Worm (Caenorhabditis elegans) whole organism, L1 larva: Measurements from ENCODE around the gene C35B1.4.
A peak's percentile ranks its signal among the peaks of the same experiment; 100 is the strongest.

Source experiments
- C04F5.9 ChIP-seq: sonication (generic microtip); optimal IDR thresholded peaks from 2 replicates; lab custom pipeline; 2016; ENCODE audit warnings: missing genetic modification characterization, missing compliant biosample characterization
- C34B4.2 ChIP-seq: sonication (generic microtip); optimal IDR thresholded peaks from 2 replicates; lab custom pipeline; 2017; ENCODE audit warnings: mild to moderate bottlenecking, missing genetic modification characterization, missing compliant biosample characterization
- Y116A8C.19 ChIP-seq: sonication (generic microtip); optimal IDR thresholded peaks from 2 replicates; lab custom pipeline; 2016; ENCODE audit warnings: missing compliant biosample characterization, missing genetic modification characterization, borderline replicate concordance
- aha-1 ChIP-seq: fragments of 150-350 bp; optimal IDR thresholded peaks from 2 replicates; lab custom pipeline; 2014; ENCODE audit warnings: missing biosample characterization, missing genetic modification characterization
- alr-1 ChIP-seq: fragments of 200-800 bp; sonication (Bioruptor generic); optimal IDR thresholded peaks from 2 replicates; lab custom pipeline; 2018; ENCODE audit warnings: borderline replicate concordance, mild to moderate bottlenecking, missing genetic modification characterization, missing compliant biosample characterization
- aly-2 ChIP-seq: fragments of 150-350 bp; optimal IDR thresholded peaks from 2 replicates; lab custom pipeline; 2014; ENCODE audit warnings: missing biosample characterization, missing genetic modification characterization
- blmp-1 ChIP-seq: fragments of 150-350 bp; optimal IDR thresholded peaks from 2 replicates; lab custom pipeline; 2014; ENCODE audit warnings: missing biosample characterization, missing genetic modification characterization
- ceh-82 ChIP-seq, 3 experiments: fragments of 150-350 bp in 1 of 3; sonication (generic microtip) in 2 of 3; optimal IDR thresholded peaks; 2 replicates each; lab custom pipeline; 2014 to 2017; ENCODE audit warnings: missing biosample characterization in 3 of 3, missing genetic modification characterization in 3 of 3
- ceh-88 ChIP-seq: fragments of 200-800 bp; sonication (Bioruptor generic); IDR thresholded peaks from 2 replicates; pipeline ENCODE4 v1.3.6; 2022; ENCODE audit warnings: missing genetic modification characterization, missing compliant biosample characterization
- ceh-90 ChIP-seq: sonication (generic microtip); optimal IDR thresholded peaks from 2 replicates; lab custom pipeline; 2016; ENCODE audit warnings: missing genetic modification characterization, missing compliant biosample characterization
- ces-1 ChIP-seq: fragments of 150-350 bp; optimal IDR thresholded peaks from 2 replicates; lab custom pipeline; 2014; ENCODE audit warnings: missing biosample characterization, missing genetic modification reagents, missing genetic modification characterization
- dpl-1 ChIP-seq, 3 experiments: fragments of 150-350 bp in 2 of 3; sonication (generic microtip) in 1 of 3; optimal IDR thresholded peaks; 2 replicates each; lab custom pipeline; 2014 to 2017; ENCODE audit warnings: missing biosample characterization in 3 of 3, missing genetic modification characterization in 3 of 3, missing genetic modification reagents in 3 of 3
- efl-3 ChIP-seq: fragments of 200-800 bp; sonication (Bioruptor generic); optimal IDR thresholded peaks from 2 replicates; lab custom pipeline; 2018; ENCODE audit warnings: mild to moderate bottlenecking, missing genetic modification characterization, missing compliant biosample characterization
- egl-13 ChIP-seq: sonication (generic microtip); optimal IDR thresholded peaks from 2 replicates; lab custom pipeline; 2016; ENCODE audit warnings: missing genotype, missing genetic modification reagents, missing genetic modification characterization, missing compliant biosample characterization
- egl-27 ChIP-seq, 2 experiments: fragments of 150-350 bp in 1 of 2; sonication (generic microtip); optimal IDR thresholded peaks; 3 replicates each; lab custom pipeline; 2017 to 2018; ENCODE audit warnings: missing biosample characterization in 2 of 2, missing genetic modification characterization in 2 of 2, missing genetic modification reagents in 2 of 2
- elt-2 ChIP-seq: sonication (generic microtip); optimal IDR thresholded peaks from 2 replicates; lab custom pipeline; 2016; ENCODE audit warnings: missing genetic modification characterization, mild to moderate bottlenecking, inconsistent platforms, missing compliant biosample characterization, missing genetic modification reagents
- elt-3 ChIP-seq, 6 experiments: fragments of 150-350 bp in 1 of 6; sonication (generic microtip); optimal IDR thresholded peaks; 2 replicates each; lab custom pipeline; 2017 to 2018; ENCODE audit warnings: missing biosample characterization in 6 of 6, missing genetic modification characterization in 6 of 6, inconsistent platforms in 1 of 6
- ets-5 ChIP-seq: fragments of 200-800 bp; sonication (Bioruptor generic); IDR thresholded peaks from 2 replicates; pipeline ENCODE4 v1.3.6; 2022; ENCODE audit warnings: missing genetic modification characterization, missing compliant biosample characterization
- fkh-8 ChIP-seq: sonication (generic microtip); optimal IDR thresholded peaks from 2 replicates; lab custom pipeline; 2016; ENCODE audit warnings: mild to moderate bottlenecking, missing genetic modification characterization, missing compliant biosample characterization
- grh-1 ChIP-seq: fragments of 200-800 bp; sonication (Bioruptor generic); IDR thresholded peaks from 2 replicates; pipeline ENCODE4 v1.3.6; 2022; ENCODE audit warnings: missing genetic modification reagents, missing genetic modification characterization, missing compliant biosample characterization
- hlh-4 ChIP-seq: sonication (generic microtip); optimal IDR thresholded peaks from 2 replicates; lab custom pipeline; 2016; ENCODE audit warnings: mild to moderate bottlenecking, missing genetic modification characterization, missing compliant biosample characterization
- jun-1 ChIP-seq: fragments of 150-350 bp; optimal IDR thresholded peaks from 2 replicates; lab custom pipeline; 2014; ENCODE audit warnings: missing biosample characterization, missing genetic modification reagents, missing genetic modification characterization
- lin-13 ChIP-seq: fragments of 150-350 bp; optimal IDR thresholded peaks from 2 replicates; lab custom pipeline; 2014; ENCODE audit warnings: missing biosample characterization, missing genetic modification reagents, missing genetic modification characterization
- lin-14 ChIP-seq: fragments of 200-800 bp; sonication (Bioruptor generic); optimal IDR thresholded peaks from 2 replicates; lab custom pipeline; 2018; ENCODE audit warnings: mild to moderate bottlenecking, missing genetic modification characterization, moderate library complexity, missing compliant biosample characterization
- lin-15B ChIP-seq: fragments of 150-350 bp; sonication (generic microtip); optimal IDR thresholded peaks from 3 replicates; lab custom pipeline; 2014; ENCODE audit warnings: missing biosample characterization, missing genetic modification characterization
- lin-35 ChIP-seq, 2 experiments: fragments of 150-350 bp; optimal IDR thresholded peaks; 2 replicates each; lab custom pipeline; 2014; ENCODE audit warnings: missing biosample characterization in 2 of 2, missing genetic modification characterization in 2 of 2, missing genetic modification reagents in 2 of 2
- lin-39 ChIP-seq: fragments of 150-350 bp; optimal IDR thresholded peaks from 2 replicates; lab custom pipeline; 2014; ENCODE audit warnings: missing biosample characterization, missing genetic modification reagents, missing genetic modification characterization
- lsy-2 ChIP-seq, 2 experiments: fragments of 150-350 bp; optimal IDR thresholded peaks; 2 replicates each; lab custom pipeline; 2014; ENCODE audit warnings: missing biosample characterization in 2 of 2, missing genetic modification characterization in 2 of 2
- mdl-1 ChIP-seq, 2 experiments: fragments of 150-350 bp; optimal IDR thresholded peaks; 2 replicates each; lab custom pipeline; 2014 to 2017; ENCODE audit warnings: missing biosample characterization in 2 of 2, missing genetic modification characterization in 2 of 2, inconsistent platforms in 1 of 2
- mef-2 ChIP-seq: fragments of 150-350 bp; optimal IDR thresholded peaks from 2 replicates; lab custom pipeline; 2014; ENCODE audit warnings: missing biosample characterization, missing genetic modification characterization
- mep-1 ChIP-seq: fragments of 150-350 bp; optimal IDR thresholded peaks from 2 replicates; lab custom pipeline; 2014; ENCODE audit warnings: missing biosample characterization, missing genetic modification characterization
- nhr-19 ChIP-seq: fragments of 200-800 bp; sonication (Bioruptor generic); conservative IDR thresholded peaks from 2 replicates; pipeline ENCODE4 v1.3.6; 2022; ENCODE audit warnings: missing genetic modification characterization, missing compliant biosample characterization
- nhr-20 ChIP-seq: sonication (generic microtip); optimal IDR thresholded peaks from 2 replicates; lab custom pipeline; 2016; ENCODE audit warnings: mild to moderate bottlenecking, missing genetic modification characterization, missing compliant biosample characterization
- nhr-28 ChIP-seq: fragments of 150-350 bp; optimal IDR thresholded peaks from 2 replicates; lab custom pipeline; 2014; ENCODE audit warnings: missing biosample characterization, missing genetic modification characterization
- nhr-77 ChIP-seq: fragments of 150-350 bp; optimal IDR thresholded peaks from 2 replicates; lab custom pipeline; 2014; ENCODE audit warnings: missing biosample characterization, missing genetic modification characterization
- nhr-90 ChIP-seq: sonication (generic microtip); optimal IDR thresholded peaks from 2 replicates; lab custom pipeline; 2016; ENCODE audit warnings: mild to moderate bottlenecking, missing genetic modification characterization, missing compliant biosample characterization; ENCODE audit not compliant: poor library complexity
- pag-3 ChIP-seq: sonication (generic microtip); optimal IDR thresholded peaks from 2 replicates; lab custom pipeline; 2017; ENCODE audit warnings: missing genetic modification characterization, mild to moderate bottlenecking, missing compliant biosample characterization, antibody characterized with exemption, borderline replicate concordance; ENCODE audit not compliant: insufficient read depth
- pqm-1 ChIP-seq: sonication (generic microtip); optimal IDR thresholded peaks from 3 replicates; lab custom pipeline; 2017; ENCODE audit warnings: missing biosample characterization, missing genetic modification characterization
- rnt-1 ChIP-seq: sonication (generic microtip); optimal IDR thresholded peaks from 2 replicates; lab custom pipeline; 2016; ENCODE audit warnings: mild to moderate bottlenecking, missing genetic modification characterization, moderate library complexity, missing compliant biosample characterization
- skn-1 ChIP-seq: fragments of 150-350 bp; optimal IDR thresholded peaks from 2 replicates; lab custom pipeline; 2014; ENCODE audit warnings: missing biosample characterization, missing genetic modification characterization
- snu-23 ChIP-seq: sonication (generic microtip); optimal IDR thresholded peaks from 2 replicates; lab custom pipeline; 2016; ENCODE audit warnings: missing genetic modification characterization, missing compliant biosample characterization
- sptf-1 ChIP-seq: fragments of 150-350 bp; optimal IDR thresholded peaks from 2 replicates; lab custom pipeline; 2014; ENCODE audit warnings: missing biosample characterization, missing genetic modification characterization
- sup-37 ChIP-seq: fragments of 200-800 bp; sonication (Bioruptor generic); optimal IDR thresholded peaks from 2 replicates; lab custom pipeline; 2018; ENCODE audit warnings: mild to moderate bottlenecking, missing genetic modification characterization, missing compliant biosample characterization
- swsn-7 ChIP-seq: sonication (generic microtip); optimal IDR thresholded peaks from 2 replicates; lab custom pipeline; 2016; ENCODE audit warnings: missing genetic modification characterization, missing compliant biosample characterization
- unc-130 ChIP-seq: fragments of 150-350 bp; optimal IDR thresholded peaks from 2 replicates; lab custom pipeline; 2017; ENCODE audit warnings: missing biosample characterization, missing genetic modification characterization, inconsistent platforms
- unc-30 ChIP-seq: sonication (generic microtip); optimal IDR thresholded peaks from 2 replicates; lab custom pipeline; 2017; ENCODE audit warnings: missing biosample characterization, missing genetic modification characterization
- unc-62 ChIP-seq: fragments of 150-350 bp; optimal IDR thresholded peaks from 2 replicates; lab custom pipeline; 2014; ENCODE audit warnings: missing biosample characterization, missing genetic modification reagents, missing genetic modification characterization
- unc-86 ChIP-seq: sonication (generic microtip); optimal IDR thresholded peaks from 2 replicates; lab custom pipeline; 2016; ENCODE audit warnings: missing genetic modification characterization, missing compliant biosample characterization
- vab-15 ChIP-seq: sonication (generic microtip); optimal IDR thresholded peaks from 2 replicates; lab custom pipeline; 2017; ENCODE audit warnings: missing genotype, mild to moderate bottlenecking, missing genetic modification characterization, missing compliant biosample characterization
- xbp-1 ChIP-seq: sonication (generic microtip); optimal IDR thresholded peaks from 2 replicates; lab custom pipeline; 2016; ENCODE audit warnings: missing genetic modification characterization, missing compliant biosample characterization
- zag-1 ChIP-seq: fragments of 150-350 bp; optimal IDR thresholded peaks from 2 replicates; lab custom pipeline; 2014; ENCODE audit warnings: missing biosample characterization, missing genetic modification characterization
- zip-4 ChIP-seq: fragments of 200-800 bp; sonication (Bioruptor generic); optimal IDR thresholded peaks from 2 replicates; lab custom pipeline; 2018; ENCODE audit warnings: mild to moderate bottlenecking, missing genetic modification characterization, moderate library complexity, missing compliant biosample characterization
- ztf-4 ChIP-seq: fragments of 150-350 bp; optimal IDR thresholded peaks from 2 replicates; lab custom pipeline; 2014; ENCODE audit warnings: missing biosample characterization, missing genetic modification characterization

C35B1.4 gene

DNA sequence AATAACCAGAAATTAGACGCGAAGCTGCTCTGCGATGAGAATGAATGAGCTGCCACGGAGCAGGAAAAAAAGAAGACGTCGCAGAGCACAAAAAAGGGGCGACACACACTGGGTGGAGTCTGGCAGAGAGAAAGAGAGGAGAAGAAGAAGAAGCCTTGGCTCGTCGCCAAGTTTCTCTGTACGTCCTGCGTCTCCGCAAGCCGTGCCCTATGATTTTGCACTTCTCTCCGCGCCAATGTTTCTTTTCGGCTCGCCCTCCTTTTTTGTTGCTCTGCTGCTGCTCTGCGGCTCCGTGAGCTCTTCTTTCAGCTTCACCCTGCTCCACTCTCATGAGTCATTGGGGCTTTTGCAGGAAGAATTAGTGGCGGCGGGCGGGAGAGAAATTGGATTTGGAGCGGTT lies 44.7 kb upstream of the C35B1.4 start, which contains the start of gene hlh-30:
Gene hlh-30 (minus strand): TSS at position 69 of the 400 bp plus-strand sequence.
- TF ChIP-seq dpl-1 (GFP tag; optimal IDR thresholded peaks at IDR 0.05; lab: Kevin White, UChicago) (peak in 1 of 3 experiments; percentile 30), swsn-7 (tag; lab: Kevin White, UChicago) (peak; percentile 49), grh-1 (no peak), xbp-1 (tag; lab: Kevin White, UChicago) (peak; percentile 43), elt-3 (tag; optimal IDR thresholded peaks at IDR 0.05; lab: Kevin White, UChicago) (no peak), egl-27 (tag; optimal IDR thresholded peaks at IDR 0.05; lab: Kevin White, UChicago) (peak in 1 of 2 experiments; percentile 7), nhr-28 (tag; lab: Kevin White, UChicago) (no peak), ces-1 (GFP tag; lab: Kevin White, UChicago) (no peak), sup-37 (no peak), zip-4 (GFP tag; lab: Kevin White, UChicago) (no peak), fkh-8 (tag; lab: Kevin White, UChicago) (peak; percentile 88), mep-1 (tag; lab: Kevin White, UChicago) (no peak), pqm-1 (no peak), snu-23 (GFP tag; lab: Kevin White, UChicago) (peak; percentile 29), rnt-1 (tag; lab: Kevin White, UChicago) (no peak), unc-130 (tag; lab: Kevin White, UChicago) (no peak), lin-15B (no peak), nhr-19 (GFP tag; lab: Robert Waterston, UW) (0 out of 2 replicates have a peak, but pooled peaks have one; percentile 9), C34B4.2 (no peak), lsy-2 (tag; optimal IDR thresholded peaks at IDR 0.05; lab: Kevin White, UChicago) (peak; percentile 40 to 54), unc-86 (tag; lab: Kevin White, UChicago) (peak; percentile 69), unc-30 (tag; lab: Kevin White, UChicago) (no peak), nhr-77 (tag; lab: Kevin White, UChicago) (no peak), ets-5 (GFP tag; lab: Robert Waterston, UW) (no peak), mef-2 (tag; lab: Kevin White, UChicago) (peak; percentile 15), egl-13 (peak; percentile 78), skn-1 (tag; lab: Kevin White, UChicago) (no peak), ztf-4 (tag; lab: Kevin White, UChicago) (no peak), hlh-4 (tag; lab: Kevin White, UChicago) (no peak), lin-39 (no peak), zag-1 (tag; lab: Kevin White, UChicago) (no peak), lin-13 (GFP tag; lab: Kevin White, UChicago) (no peak), jun-1 (tag; lab: Kevin White, UChicago) (no peak), C04F5.9 (tag; lab: Kevin White, UChicago) (no peak), Y116A8C.19 (tag; lab: Kevin White, UChicago) (no peak), efl-3 (GFP tag; lab: Kevin White, UChicago) (no peak), unc-62 (GFP tag; lab: Kevin White, UChicago) (no peak), aly-2 (no peak), mdl-1 (tag; optimal IDR thresholded peaks at IDR 0.05; lab: Kevin White, UChicago) (no peak), ceh-88 (GFP tag; lab: Robert Waterston, UW) (no peak), elt-2 (tag; lab: Kevin White, UChicago) (no peak), aha-1 (tag; lab: Kevin White, UChicago) (no peak), sptf-1 (tag; lab: Kevin White, UChicago) (no peak), alr-1 (tag; lab: Kevin White, UChicago) (no peak), vab-15 (tag; lab: Kevin White, UChicago) (no peak), lin-35 (GFP tag; optimal IDR thresholded peaks at IDR 0.05; lab: Kevin White, UChicago) (peak in 1 of 2 experiments; percentile 63), blmp-1 (tag; lab: Kevin White, UChicago) (no peak), pag-3 (tag; lab: Kevin White, UChicago) (no peak), nhr-20 (peak; percentile 11), ceh-90 (tag; lab: Kevin White, UChicago) (no peak), ceh-82 (tag; optimal IDR thresholded peaks at IDR 0.05; lab: Kevin White, UChicago) (peak; percentile 5 to 80 (median 23)), lin-14 (GFP tag; lab: Kevin White, UChicago) (peak; percentile 88), nhr-90 (tag; lab: Kevin White, UChicago) (no peak)
